Worm (Caenorhabditis elegans): ENCODE data around the gene C28H8.5.

The C28H8.5 gene

ce11 chrIII:5884459-5884858 lies 352 bp downstream of the C28H8.5 start:
- TF ChIP-seq mab-5 (tag; optimal IDR thresholded peaks at IDR 0.05) (no peak), lin-11 (tag; optimal IDR thresholded peaks at IDR 0.05) (no peak), aly-2 (tag; optimal IDR thresholded peaks at IDR 0.05) (no peak), ZK546.5 (tag; optimal IDR thresholded peaks at IDR 0.05) (no peak), mdl-1 (tag; optimal IDR thresholded peaks at IDR 0.05) (no peak), nhr-6 (tag; optimal IDR thresholded peaks at IDR 0.05) (no peak), sem-4 (tag; optimal IDR thresholded peaks at IDR 0.05) (no peak), ama-1 (optimal IDR thresholded peaks at IDR 0.05) (no peak), unc-62 (GFP tag; optimal IDR thresholded peaks at IDR 0.05) (no peak)

- TF ChIP-seq nhr-12 (tag; optimal IDR thresholded peaks at IDR 0.05) (no peak), mbf-1 (tag; optimal IDR thresholded peaks at IDR 0.05) (no peak), nhr-21 (tag; optimal IDR thresholded peaks at IDR 0.05) (no peak), blmp-1 (tag; optimal IDR thresholded peaks at IDR 0.05; ENCODE audit: insufficient read depth) (no peak), ztf-11 (tag; optimal IDR thresholded peaks at IDR 0.05) (no peak), nhr-237 (tag; optimal IDR thresholded peaks at IDR 0.05) (no peak), elt-3 (tag; optimal IDR thresholded peaks at IDR 0.05) (no peak), zag-1 (tag; optimal IDR thresholded peaks at IDR 0.05) (no peak), nhr-11 (tag; optimal IDR thresholded peaks at IDR 0.05) (no peak), alr-1 (tag; optimal IDR thresholded peaks at IDR 0.05) (no peak), ZK546.5 (tag; optimal IDR thresholded peaks at IDR 0.05) (no peak), sma-9 (GFP tag; optimal IDR thresholded peaks at IDR 0.05) (no peak), sma-9 (tag; optimal IDR thresholded peaks at IDR 0.05) (no peak), F13H6.1 (tag; optimal IDR thresholded peaks at IDR 0.05) (no peak)
Measured at ce11 chrIII:5886893-5887292, 2.8 kb downstream of the C28H8.5 start, which contains the start of gene C28H8.7. Gene C28H8.7, minus strand, starts transcription at chrIII:5886993.

- TF ChIP-seq skn-1 (tag; optimal IDR thresholded peaks at IDR 0.05), result no peak
- TF ChIP-seq ZK546.5 (tag; optimal IDR thresholded peaks at IDR 0.05), result no peak
- TF ChIP-seq elt-1 (tag; optimal IDR thresholded peaks at IDR 0.05), result no peak
- no peak for TF ChIP-seq sma-3 (GFP tag; optimal IDR thresholded peaks at IDR 0.05)
- TF ChIP-seq mbf-1 (tag; optimal IDR thresholded peaks at IDR 0.05), result no peak
- no peak for TF ChIP-seq nhr-21 (tag; optimal IDR thresholded peaks at IDR 0.05)
- no peak for TF ChIP-seq snpc-4 (tag; optimal IDR thresholded peaks at IDR 0.05)
- no peak for TF ChIP-seq unc-39 (tag; optimal IDR thresholded peaks at IDR 0.05)
Measured at ce11 chrIII:5888675-5889074, 4.6 kb downstream of the C28H8.5 start, which contains the start of gene C28H8.8. Gene C28H8.8, minus strand, starts transcription at chrIII:5888775.

- TF ChIP-seq F13H6.1 (tag; optimal IDR thresholded peaks at IDR 0.05) (peak; percentile 31), sma-9 (GFP tag; optimal IDR thresholded peaks at IDR 0.05) (no peak), sma-9 (tag; optimal IDR thresholded peaks at IDR 0.05) (no peak)
Measured at ce11 chrIII:5892909-5893308, 8.8 kb downstream of the C28H8.5 start.

- TF ChIP-seq mdl-1 (tag; optimal IDR thresholded peaks at IDR 0.05) (no peak), snpc-4 (tag; optimal IDR thresholded peaks at IDR 0.05) (no peak), alr-1 (tag; optimal IDR thresholded peaks at IDR 0.05) (no peak), Y55F3AM.14 (GFP tag; optimal IDR thresholded peaks at IDR 0.05) (no peak), ceh-16 (tag; optimal IDR thresholded peaks at IDR 0.05) (no peak), fos-1 (tag; optimal IDR thresholded peaks at IDR 0.05) (no peak)
Measured at ce11 chrIII:5895913-5896312, 11.8 kb downstream of the C28H8.5 start, which contains the start of gene pxl-1. Gene pxl-1, minus strand, starts transcription at chrIII:5896013.

ce11 chrIII:5897468-5897867 lies 13.4 kb downstream of the C28H8.5 start:
- TF ChIP-seq sma-3 (GFP tag; optimal IDR thresholded peaks at IDR 0.05), result no peak
- no peak for TF ChIP-seq nhr-11 (tag; optimal IDR thresholded peaks at IDR 0.05)
- no peak for TF ChIP-seq mdl-1 (tag; optimal IDR thresholded peaks at IDR 0.05)
- TF ChIP-seq C34F6.9 (tag; optimal IDR thresholded peaks at IDR 0.05), result peak; percentile 42
- no peak for TF ChIP-seq nhr-21 (tag; optimal IDR thresholded peaks at IDR 0.05)
- no peak for TF ChIP-seq gmeb-1 (tag; optimal IDR thresholded peaks at IDR 0.05)
- TF ChIP-seq elt-1 (tag; optimal IDR thresholded peaks at IDR 0.05), result no peak
- no peak for TF ChIP-seq mbf-1 (tag; optimal IDR thresholded peaks at IDR 0.05)
- TF ChIP-seq egl-27 (tag; optimal IDR thresholded peaks at IDR 0.05), result no peak
- TF ChIP-seq ztf-1 (GFP tag; conservative IDR thresholded peaks at IDR 0.05), result no peak
- TF ChIP-seq sem-4 (tag; optimal IDR thresholded peaks at IDR 0.05), result no peak
- no peak for TF ChIP-seq ztf-11 (tag; optimal IDR thresholded peaks at IDR 0.05)
- no peak for TF ChIP-seq snpc-4 (tag; optimal IDR thresholded peaks at IDR 0.05)
- TF ChIP-seq lsy-2 (tag; optimal IDR thresholded peaks at IDR 0.05), result peak in 1 of 2 experiments; percentile 9
- peak; percentile 17 for TF ChIP-seq nhr-129 (tag; optimal IDR thresholded peaks at IDR 0.05)
- peak; percentile 30 for TF ChIP-seq unc-55 (GFP tag; optimal IDR thresholded peaks at IDR 0.05)
- no peak for TF ChIP-seq peb-1 (tag; optimal IDR thresholded peaks at IDR 0.05)
- no peak for TF ChIP-seq elt-3 (tag; optimal IDR thresholded peaks at IDR 0.05)
- TF ChIP-seq blmp-1 (tag; optimal IDR thresholded peaks at IDR 0.05; ENCODE audit: insufficient read depth), result no peak
- TF ChIP-seq unc-62 (GFP tag; optimal IDR thresholded peaks at IDR 0.05), result no peak
- no peak for TF ChIP-seq R02D3.7 (tag; optimal IDR thresholded peaks at IDR 0.05)
- no peak for TF ChIP-seq nhr-237 (tag; optimal IDR thresholded peaks at IDR 0.05)
- no peak for TF ChIP-seq ama-1 (optimal IDR thresholded peaks at IDR 0.05)
- no peak for TF ChIP-seq zag-1 (tag; optimal IDR thresholded peaks at IDR 0.05)
- no peak for TF ChIP-seq fos-1 (tag; optimal IDR thresholded peaks at IDR 0.05)
- no peak for TF ChIP-seq nhr-25 (tag; optimal IDR thresholded peaks at IDR 0.05)
- TF ChIP-seq Y55F3AM.14 (GFP tag; optimal IDR thresholded peaks at IDR 0.05), result peak; percentile 61
- no peak for TF ChIP-seq aly-2 (tag; optimal IDR thresholded peaks at IDR 0.05)
- TF ChIP-seq lin-39 (tag; optimal IDR thresholded peaks at IDR 0.05), result no peak
- no peak for TF ChIP-seq crh-2 (tag; optimal IDR thresholded peaks at IDR 0.05)
